Fruit fly (Drosophila melanogaster) whole organism, prepupa: ENCODE measurements around the gene Yip1d1.

Experiments
- Blimp-1 ChIP-seq: fragments of 200-800 bp; sonication (Bioruptor generic); optimal IDR thresholded peaks from 3 replicates; lab custom pipeline; 2017; ENCODE audit warnings: missing biosample characterization, missing genetic modification characterization, mild to moderate bottlenecking, moderate library complexity, missing genetic modification reagents
- CG10631 ChIP-seq: fragments of 200-800 bp; sonication (Bioruptor generic); optimal IDR thresholded peaks from 2 replicates; lab custom pipeline; 2016; ENCODE audit warnings: missing biosample characterization, missing genetic modification characterization
- CG11762 ChIP-seq: fragments of 200-800 bp; sonication (Bioruptor generic); optimal IDR thresholded peaks from 3 replicates; lab custom pipeline; 2016; ENCODE audit warnings: missing biosample characterization, missing genetic modification characterization; ENCODE audit not compliant: insufficient read depth
- CG11902 ChIP-seq: fragments of 200-800 bp; sonication (Bioruptor generic); optimal IDR thresholded peaks from 3 replicates; lab custom pipeline; 2016; ENCODE audit warnings: missing biosample characterization, missing genetic modification characterization
- CG15336 ChIP-seq: fragments of 200-800 bp; sonication (Bioruptor generic); IDR thresholded peaks from 2 replicates; pipeline ENCODE4 v1.3.6; 2022; ENCODE audit warnings: missing biosample characterization, missing genetic modification characterization
- CG1621 ChIP-seq: fragments of 200-800 bp; sonication (Bioruptor generic); optimal IDR thresholded peaks from 3 replicates; lab custom pipeline; 2018; ENCODE audit warnings: missing biosample characterization, mild to moderate bottlenecking, missing genetic modification characterization
- CG3032 ChIP-seq: fragments of 200-800 bp; optimal IDR thresholded peaks from 2 replicates; lab custom pipeline; 2019; ENCODE audit warnings: missing biosample characterization, mild to moderate bottlenecking, missing genetic modification characterization, moderate library complexity
- CG31627 ChIP-seq: fragments of 200-800 bp; sonication (Bioruptor generic); optimal IDR thresholded peaks from 3 replicates; lab custom pipeline; 2016; ENCODE audit warnings: missing biosample characterization, missing genetic modification characterization
- CG32006 ChIP-seq: fragments of 200-800 bp; sonication (Bioruptor generic); optimal IDR thresholded peaks from 3 replicates; lab custom pipeline; 2017; ENCODE audit warnings: missing biosample characterization, mild to moderate bottlenecking, missing genetic modification characterization
- CG34406 ChIP-seq: fragments of 200-800 bp; sonication (Bioruptor generic); optimal IDR thresholded peaks from 3 replicates; lab custom pipeline; 2016; ENCODE audit warnings: missing biosample characterization, missing genetic modification characterization
- CG3919 ChIP-seq: fragments of 200-800 bp; sonication (Bioruptor generic); optimal IDR thresholded peaks from 3 replicates; lab custom pipeline; 2016; ENCODE audit warnings: missing biosample characterization, missing genetic modification characterization
- CG4318 ChIP-seq: fragments of 200-800 bp; sonication (Bioruptor generic); optimal IDR thresholded peaks from 3 replicates; lab custom pipeline; 2017; ENCODE audit warnings: missing biosample characterization, mild to moderate bottlenecking, missing genetic modification characterization
- CG6163 ChIP-seq: fragments of 200-800 bp; sonication (Bioruptor generic); IDR thresholded peaks from 3 replicates; pipeline ENCODE4 v1.3.6; 2022; ENCODE audit warnings: missing biosample characterization, missing genetic modification characterization
- CG7368 ChIP-seq: fragments of 200-800 bp; sonication (Bioruptor generic); optimal IDR thresholded peaks from 3 replicates; lab custom pipeline; 2016; ENCODE audit warnings: missing biosample characterization, missing genetic modification characterization
- CG8119 ChIP-seq: fragments of 200-800 bp; sonication (Bioruptor generic); IDR thresholded peaks from 3 replicates; pipeline ENCODE4 v1.3.6; 2022; ENCODE audit warnings: missing biosample characterization, missing genetic modification characterization
- CG8632 ChIP-seq: fragments of 200-800 bp; sonication (Bioruptor generic); optimal IDR thresholded peaks from 3 replicates; lab custom pipeline; 2016; ENCODE audit warnings: missing biosample characterization, missing genetic modification characterization
- Eip75B ChIP-seq: fragments of 200-800 bp; sonication (Bioruptor generic); optimal IDR thresholded peaks from 3 replicates; lab custom pipeline; 2016; ENCODE audit warnings: missing biosample characterization, missing genetic modification characterization
- Eip78C ChIP-seq: fragments of 200-800 bp; sonication (Bioruptor generic); peaks from one replicate; lab custom pipeline; 2016; ENCODE audit warnings: missing biosample characterization, missing genetic modification characterization
- Eip93F ChIP-seq: fragments of 200-800 bp; sonication (Bioruptor generic); optimal IDR thresholded peaks from 2 replicates; lab custom pipeline; 2016; ENCODE audit warnings: missing biosample characterization, mild to moderate bottlenecking, missing genetic modification characterization
- Ets21C ChIP-seq: fragments of 200-800 bp; sonication (Bioruptor generic); optimal IDR thresholded peaks from 3 replicates; lab custom pipeline; 2016; ENCODE audit warnings: missing biosample characterization, missing genetic modification characterization
- Gug ChIP-seq: fragments of 200-800 bp; sonication (Bioruptor generic); IDR thresholded peaks from 2 replicates; pipeline ENCODE4 v1.3.6; 2022; ENCODE audit warnings: missing biosample characterization, missing genetic modification characterization
- Hr38 ChIP-seq: sonication (Bioruptor generic); optimal IDR thresholded peaks from 2 replicates; lab custom pipeline; 2016; ENCODE audit warnings: missing biosample characterization, missing genetic modification characterization
- Hr39 ChIP-seq: fragments of 200-800 bp; sonication (Bioruptor generic); optimal IDR thresholded peaks from 2 replicates; lab custom pipeline; 2016; ENCODE audit warnings: missing biosample characterization, missing genetic modification characterization
- Hr4 ChIP-seq: fragments of 200-800 bp; sonication (Bioruptor generic); optimal IDR thresholded peaks from 3 replicates; lab custom pipeline; 2016; ENCODE audit warnings: missing biosample characterization, missing genetic modification characterization
- Met ChIP-seq: fragments of 200-800 bp; sonication (Bioruptor generic); optimal IDR thresholded peaks from 3 replicates; lab custom pipeline; 2016; ENCODE audit warnings: missing biosample characterization, missing genetic modification characterization
- Sox14 ChIP-seq: fragments of 200-800 bp; sonication (Bioruptor generic); optimal IDR thresholded peaks from 3 replicates; lab custom pipeline; 2016; ENCODE audit warnings: missing biosample characterization, missing genetic modification characterization
- Sox15 ChIP-seq: fragments of 200-800 bp; sonication (Bioruptor generic); optimal IDR thresholded peaks from 3 replicates; lab custom pipeline; 2016; ENCODE audit warnings: missing biosample characterization, missing genetic modification characterization
- achi ChIP-seq: fragments of 200-800 bp; sonication (Bioruptor generic); optimal IDR thresholded peaks from 3 replicates; lab custom pipeline; 2016; ENCODE audit warnings: missing biosample characterization, missing genetic modification characterization
- dsx ChIP-seq: fragments of 200-800 bp; optimal IDR thresholded peaks from 3 replicates; lab custom pipeline; 2019; ENCODE audit warnings: missing biosample characterization, mild to moderate bottlenecking, missing genetic modification characterization, moderate library complexity; ENCODE audit not compliant: poor library complexity, severe bottlenecking
- eg ChIP-seq: fragments of 200-800 bp; sonication (Bioruptor generic); IDR thresholded peaks from 3 replicates; pipeline ENCODE4 v1.3.6; 2022; ENCODE audit warnings: missing biosample characterization, missing genetic modification characterization
- esn ChIP-seq: fragments of 200-800 bp; sonication (Bioruptor generic); optimal IDR thresholded peaks from 2 replicates; lab custom pipeline; 2016; ENCODE audit warnings: missing biosample characterization, mild to moderate bottlenecking, missing genetic modification characterization, moderate library complexity
- fd85E ChIP-seq: fragments of 200-800 bp; sonication (Bioruptor generic); optimal IDR thresholded peaks from 3 replicates; lab custom pipeline; 2016; ENCODE audit warnings: missing biosample characterization, missing genetic modification characterization
- lz ChIP-seq: fragments of 200-800 bp; sonication (Bioruptor generic); optimal IDR thresholded peaks from 3 replicates; lab custom pipeline; 2016; ENCODE audit warnings: missing biosample characterization, missing genetic modification characterization
- pdm3 ChIP-seq: fragments of 200-800 bp; sonication (Bioruptor generic); optimal IDR thresholded peaks from 3 replicates; lab custom pipeline; 2016; ENCODE audit warnings: missing biosample characterization, missing genetic modification characterization
- salr ChIP-seq, 2 experiments: fragments of 200-800 bp; sonication (Bioruptor generic); optimal IDR thresholded peaks; 3 replicates each; lab custom pipeline; 2016 to 2018; ENCODE audit warnings: missing biosample characterization in 2 of 2, missing genetic modification characterization in 2 of 2, mild to moderate bottlenecking in 1 of 2
- svp ChIP-seq: fragments of 200-800 bp; sonication (Bioruptor generic); peaks from one replicate; lab custom pipeline; 2016; ENCODE audit warnings: missing biosample characterization, missing genetic modification characterization
- topi ChIP-seq: fragments of 200-800 bp; sonication (Bioruptor generic); optimal IDR thresholded peaks from 3 replicates; lab custom pipeline; 2016; ENCODE audit warnings: missing biosample characterization, missing genetic modification characterization
- vri ChIP-seq: fragments of 200-800 bp; sonication (Bioruptor generic); optimal IDR thresholded peaks from 3 replicates; lab custom pipeline; 2016; ENCODE audit warnings: missing biosample characterization, mild to moderate bottlenecking, missing genetic modification characterization

The Yip1d1 gene

dm6 chr2L:13021020-13021781, 20.8 kb upstream of the Yip1d1 start, which contains the start of gene CG9933:
CG9933 (minus strand) TSS chr2L:13021312.
- TF ChIP-seq pdm3: no peak
- no peak for TF ChIP-seq Hr4 (GFP tag; lab: Kevin White, UChicago)
- no peak for TF ChIP-seq lz (GFP tag; lab: Kevin White, UChicago)
- no peak for TF ChIP-seq achi (GFP tag; lab: Kevin White, UChicago)

dm6 chr2L:13018992-13019484, 18.6 kb upstream of the Yip1d1 start, which contains the start of gene Ube4B:
Ube4B (minus strand) TSS chr2L:13019434.
- TF ChIP-seq achi (GFP tag; lab: Kevin White, UChicago): no peak
- TF ChIP-seq Blimp-1 (GFP tag; lab: Kevin White, UChicago): no peak
- peak; percentile 73 for TF ChIP-seq lz (GFP tag; lab: Kevin White, UChicago)
- no peak for TF ChIP-seq Eip93F (GFP tag; lab: Kevin White, UChicago)
- TF ChIP-seq CG8119: peak; percentile 25; the same call in 1 of the 3 replicates
- peak; percentile 16 for TF ChIP-seq Sox15 (GFP tag; lab: Kevin White, UChicago)
- TF ChIP-seq CG3919: no peak
- no peak for TF ChIP-seq vri (GFP tag; lab: Kevin White, UChicago)
- TF ChIP-seq Eip78C (GFP tag; lab: Kevin White, UChicago): peak; percentile 75
- peak in 1 of 2 experiments; percentile 12 for TF ChIP-seq salr (GFP tag; optimal IDR thresholded peaks at IDR 0.05; lab: Kevin White, UChicago)
- TF ChIP-seq CG32006 (GFP tag; lab: Kevin White, UChicago): no peak
- peak; percentile 69 for TF ChIP-seq esn (GFP tag; lab: Kevin White, UChicago)
- peak; percentile 71 for TF ChIP-seq CG31627 (GFP tag; lab: Kevin White, UChicago)
- no peak for TF ChIP-seq pdm3
- TF ChIP-seq fd85E (GFP tag; lab: Kevin White, UChicago): no peak
- peak; percentile 43 for TF ChIP-seq topi (GFP tag; lab: Kevin White, UChicago)
- no peak for TF ChIP-seq CG8632 (GFP tag; lab: Kevin White, UChicago)
- no peak for TF ChIP-seq CG34406 (GFP tag; lab: Kevin White, UChicago)
- no peak for TF ChIP-seq Hr38 (GFP tag; lab: Kevin White, UChicago)
- peak; percentile 16 for TF ChIP-seq CG11762 (GFP tag; lab: Kevin White, UChicago)
- peak; percentile 36; the same call in 1 of the 2 replicates for TF ChIP-seq CG15336
- no peak for TF ChIP-seq CG7368 (GFP tag; lab: Kevin White, UChicago)
- no peak for TF ChIP-seq CG10631 (GFP tag; lab: Kevin White, UChicago)
- peak; percentile 41; the same call in 1 of the 3 replicates for TF ChIP-seq CG6163
- TF ChIP-seq Hr39 (GFP tag; lab: Kevin White, UChicago): peak; percentile 70
- TF ChIP-seq CG3032 (tag; lab: Kevin White, UChicago): peak; percentile 60
- TF ChIP-seq Met (GFP tag; lab: Kevin White, UChicago): no peak
- no peak for TF ChIP-seq CG11902 (GFP tag; lab: Kevin White, UChicago)
- peak; percentile 85 for TF ChIP-seq Sox14 (GFP tag; lab: Kevin White, UChicago)
- TF ChIP-seq Eip75B (GFP tag; lab: Kevin White, UChicago): no peak
- peak; percentile 76 for TF ChIP-seq eg (GFP tag; lab: Robert Waterston, UW)
- peak; percentile 90 for TF ChIP-seq svp (GFP tag; lab: Kevin White, UChicago)
- TF ChIP-seq dsx: no peak
- no peak for TF ChIP-seq CG4318
- no peak for TF ChIP-seq CG1621 (tag; lab: Kevin White, UChicago)
- peak; percentile 48; the same call in 1 of the 2 replicates for TF ChIP-seq Gug (GFP tag; lab: Robert Waterston, UW)
- TF ChIP-seq Ets21C (GFP tag; lab: Kevin White, UChicago): no peak
- TF ChIP-seq, all 60 proteins: peak for 17
